Fruit fly (Drosophila melanogaster) whole organism, pupa: Measurements from ENCODE around the gene CG17134.

Experiments
- CG10348 ChIP-seq: fragments of 200-800 bp; sonication (Bioruptor generic); IDR thresholded peaks from 2 replicates; pipeline ENCODE4 v1.3.6; 2022; ENCODE audit warnings: missing biosample characterization, missing genetic modification characterization
- CG13204 ChIP-seq: fragments of 200-800 bp; sonication (Bioruptor generic); optimal IDR thresholded peaks from 2 replicates; lab custom pipeline; 2018; ENCODE audit warnings: missing biosample characterization, mild to moderate bottlenecking, missing genetic modification characterization, moderate library complexity
- CG14655 ChIP-seq: fragments of 200-800 bp; sonication (Bioruptor generic); optimal IDR thresholded peaks from 3 replicates; lab custom pipeline; 2017; ENCODE audit warnings: mild to moderate bottlenecking, missing biosample characterization, missing genetic modification reagents, missing genetic modification characterization
- CG34367 ChIP-seq: fragments of 200-800 bp; sonication (Bioruptor generic); optimal IDR thresholded peaks from 2 replicates; lab custom pipeline; 2018; ENCODE audit warnings: missing biosample characterization, mild to moderate bottlenecking, missing genetic modification characterization
- CG4496 ChIP-seq: fragments of 200-800 bp; sonication (Bioruptor generic); IDR thresholded peaks from 3 replicates; pipeline ENCODE4 v1.3.6; 2022; ENCODE audit warnings: missing biosample characterization, missing genetic modification characterization
- CG8159 ChIP-seq: fragments of 200-800 bp; sonication (Bioruptor generic); optimal IDR thresholded peaks from 3 replicates; lab custom pipeline; 2018; ENCODE audit warnings: missing biosample characterization, mild to moderate bottlenecking, missing genetic modification characterization, moderate library complexity
- CG9948 ChIP-seq: fragments of 200-800 bp; sonication (Bioruptor generic); optimal IDR thresholded peaks from 2 replicates; lab custom pipeline; 2018; ENCODE audit warnings: missing biosample characterization, mild to moderate bottlenecking, missing genetic modification characterization, moderate library complexity
- D1 ChIP-seq: fragments of 200-800 bp; sonication (Bioruptor generic); optimal IDR thresholded peaks from 2 replicates; lab custom pipeline; 2018; ENCODE audit warnings: missing biosample characterization, mild to moderate bottlenecking, missing genetic modification characterization, moderate library complexity
- EcR ChIP-seq: fragments of 200-800 bp; sonication (Bioruptor generic); optimal IDR thresholded peaks from 3 replicates; lab custom pipeline; 2019; ENCODE audit warnings: missing biosample characterization, missing genetic modification characterization, mild to moderate bottlenecking, moderate library complexity, missing genetic modification reagents
- Pif1A ChIP-seq: fragments of 200-800 bp; sonication (Bioruptor generic); optimal IDR thresholded peaks from 3 replicates; lab custom pipeline; 2016; ENCODE audit warnings: missing biosample characterization, missing genetic modification characterization
- Pif1B ChIP-seq: fragments of 200-800 bp; sonication (Bioruptor generic); optimal IDR thresholded peaks from 3 replicates; lab custom pipeline; 2016; ENCODE audit warnings: missing biosample characterization, missing genetic modification characterization
- Snoo ChIP-seq: fragments of 200-800 bp; sonication (Bioruptor generic); optimal IDR thresholded peaks from 3 replicates; lab custom pipeline; 2017; ENCODE audit warnings: missing biosample characterization, mild to moderate bottlenecking, missing genetic modification characterization, inconsistent platforms

DNA sequence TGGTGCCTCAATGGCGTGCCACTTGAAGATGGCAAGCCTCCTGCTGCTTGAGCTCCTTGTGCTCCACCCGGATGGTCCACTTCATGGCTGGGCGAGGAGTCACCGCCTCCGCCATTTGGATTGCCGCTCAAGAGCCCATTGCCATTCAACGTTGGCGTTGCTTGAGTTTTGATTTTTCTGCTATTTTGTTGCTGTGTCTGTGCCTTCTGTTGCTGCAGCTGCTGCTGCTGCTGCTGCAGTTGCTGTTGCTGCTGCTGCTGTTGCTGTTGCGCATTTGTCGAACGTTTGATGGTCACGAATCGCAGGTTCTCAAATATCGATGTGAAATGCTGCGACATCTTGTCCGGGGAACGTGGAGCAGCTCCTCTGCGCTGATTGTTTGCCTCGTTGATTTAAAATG, 11.1 kb downstream of the CG17134 start:
- TF ChIP-seq EcR, result no peak
- TF ChIP-seq CG34367 (tag; lab: Kevin White, UChicago), result no peak
- no peak for TF ChIP-seq CG9948
- TF ChIP-seq CG8159 (tag; lab: Kevin White, UChicago), result no peak
- TF ChIP-seq CG14655 (GFP tag; lab: Kevin White, UChicago), result no peak
- TF ChIP-seq CG13204 (GFP tag; lab: Kevin White, UChicago), result no peak
- TF ChIP-seq Pif1B (GFP tag; lab: Kevin White, UChicago), result no peak
- TF ChIP-seq CG10348 (GFP tag; lab: Robert Waterston, UW), result no peak
- TF ChIP-seq Snoo, result no peak
- TF ChIP-seq Pif1A (GFP tag; lab: Kevin White, UChicago), result no peak
- no peak for TF ChIP-seq CG4496
- no peak for TF ChIP-seq D1 (tag; lab: Kevin White, UChicago)
